Fruit fly (Drosophila melanogaster) whole organism: ENCODE data around the gene CG13723.

Experiments
- pan ChIP-seq: fragments of >200 bp; optimal IDR thresholded peaks from 2 replicates; lab custom pipeline; 2017
- usp ChIP-seq: fragments of >200 bp; optimal IDR thresholded peaks from 2 replicates; lab custom pipeline; 2017; ENCODE audit warnings: missing biosample characterization, missing genetic modification characterization, mixed read lengths

DNA sequence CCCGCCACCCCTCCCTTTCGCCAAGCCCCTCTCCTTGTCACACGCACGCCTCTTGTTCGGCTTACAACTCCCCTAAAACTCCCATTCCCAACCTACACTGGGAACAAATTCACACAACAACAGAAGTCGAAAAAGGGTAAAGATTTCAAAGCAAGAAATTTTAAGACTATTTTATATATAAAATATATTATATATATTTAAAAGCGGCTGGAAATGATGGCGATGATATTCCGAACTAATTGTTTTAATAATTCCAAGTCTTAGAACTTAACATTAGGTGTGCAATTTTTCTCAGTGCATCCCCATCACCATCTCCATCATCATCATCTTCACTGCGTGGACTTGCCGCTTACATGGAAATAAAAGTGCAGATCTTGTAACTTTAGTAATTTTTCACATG is 37.9 kb upstream of the CG13723 start:
- no peak for TF ChIP-seq pan (lab: Kevin White, UChicago)
- TF ChIP-seq usp (GFP tag; lab: Kevin White, UChicago): no peak
